Fruit fly (Drosophila melanogaster) whole organism, embryonic: ENCODE measurements around the gene CG32487.

Experiments used
- ATbp ChIP-seq: fragments of 200-800 bp; sonication (Bioruptor generic); optimal IDR thresholded peaks from 2 replicates; lab custom pipeline; 2017; ENCODE audit warnings: missing biosample characterization, mild to moderate bottlenecking, missing genetic modification characterization, missing genetic modification reagents
- CG10565 ChIP-seq: fragments of 200-800 bp; sonication (Bioruptor generic); optimal IDR thresholded peaks from 3 replicates; lab custom pipeline; 2016; ENCODE audit warnings: missing biosample characterization, mild to moderate bottlenecking, missing genetic modification characterization
- CG11247 ChIP-seq: fragments of 200-800 bp; sonication (Bioruptor generic); IDR thresholded peaks from 2 replicates; pipeline ENCODE4 v1.3.6; 2022; ENCODE audit warnings: missing biosample characterization, missing genetic modification characterization
- CG11504 ChIP-seq: fragments of 200-800 bp; sonication (Bioruptor generic); optimal IDR thresholded peaks from 3 replicates; lab custom pipeline; 2019; ENCODE audit warnings: missing biosample characterization, mild to moderate bottlenecking, missing genetic modification characterization, moderate library complexity
- CG11695 ChIP-seq: fragments of 200-800 bp; sonication (Bioruptor generic); IDR thresholded peaks from 3 replicates; pipeline ENCODE4 v1.3.6; 2022; ENCODE audit warnings: missing biosample characterization, missing genetic modification characterization
- CG15514 ChIP-seq: fragments of 200-800 bp; sonication (Bioruptor generic); optimal IDR thresholded peaks from 3 replicates; lab custom pipeline; 2017; ENCODE audit warnings: missing biosample characterization, missing genetic modification characterization, mild to moderate bottlenecking, moderate library complexity, missing genetic modification reagents
- CG1602 ChIP-seq: fragments of 200-800 bp; sonication (Bioruptor generic); optimal IDR thresholded peaks from 3 replicates; lab custom pipeline; 2016; ENCODE audit warnings: missing biosample characterization, missing genetic modification characterization
- CG1647 ChIP-seq: fragments of 200-800 bp; sonication (Bioruptor generic); optimal IDR thresholded peaks from 3 replicates; lab custom pipeline; 2016; ENCODE audit warnings: missing biosample characterization, missing genetic modification characterization
- CG16863 ChIP-seq: fragments of 200-800 bp; sonication (Bioruptor generic); optimal IDR thresholded peaks from 3 replicates; lab custom pipeline; 2016; ENCODE audit warnings: missing biosample characterization, missing genetic modification characterization
- CG18476 ChIP-seq: fragments of 200-800 bp; sonication (Bioruptor generic); optimal IDR thresholded peaks from 2 replicates; lab custom pipeline; 2016; ENCODE audit warnings: missing biosample characterization, mild to moderate bottlenecking, missing genetic modification characterization
- CG18619 ChIP-seq: fragments of 200-800 bp; sonication (Bioruptor generic); optimal IDR thresholded peaks from 3 replicates; lab custom pipeline; 2017; ENCODE audit warnings: missing biosample characterization, mild to moderate bottlenecking, missing genetic modification characterization
- CG2129 ChIP-seq: fragments of 200-800 bp; sonication (Bioruptor generic); IDR thresholded peaks from 2 replicates; pipeline ENCODE4 v1.3.6; 2022; ENCODE audit warnings: missing biosample characterization, missing genetic modification characterization; ENCODE audit not compliant: partially characterized antibody
- CG2678 ChIP-seq: fragments of 200-800 bp; sonication (Bioruptor generic); optimal IDR thresholded peaks from 3 replicates; lab custom pipeline; 2019; ENCODE audit warnings: missing biosample characterization, mild to moderate bottlenecking, missing genetic modification characterization, moderate library complexity
- CG30020 ChIP-seq: fragments of 200-800 bp; optimal IDR thresholded peaks from 2 replicates; lab custom pipeline; 2019; ENCODE audit warnings: missing biosample characterization, mild to moderate bottlenecking, missing genetic modification characterization, moderate library complexity
- CG3407 ChIP-seq: fragments of 200-800 bp; sonication (Bioruptor generic); optimal IDR thresholded peaks from 2 replicates; lab custom pipeline; 2018; ENCODE audit warnings: missing biosample characterization, mild to moderate bottlenecking, missing genetic modification characterization
- CG34376 ChIP-seq: fragments of 200-800 bp; sonication (Bioruptor generic); optimal IDR thresholded peaks from 2 replicates; lab custom pipeline; 2018; ENCODE audit warnings: missing biosample characterization, mild to moderate bottlenecking, missing genetic modification characterization
- CG3847 ChIP-seq: fragments of 200-800 bp; sonication (Bioruptor generic); IDR thresholded peaks from 2 replicates; pipeline ENCODE4 v1.3.6; 2022; ENCODE audit warnings: missing biosample characterization, missing genetic modification characterization
- CG5953 ChIP-seq: fragments of 200-800 bp; sonication (Bioruptor generic); IDR thresholded peaks from 2 replicates; pipeline ENCODE4 v1.3.6; 2022; ENCODE audit warnings: missing biosample characterization, missing genetic modification characterization
- CG6272 ChIP-seq: fragments of 200-800 bp; sonication (Bioruptor generic); IDR thresholded peaks from 2 replicates; pipeline ENCODE4 v1.3.6; 2022; ENCODE audit warnings: missing biosample characterization, missing genetic modification characterization
- CG6813 ChIP-seq: fragments of 200-800 bp; sonication (Bioruptor generic); optimal IDR thresholded peaks from 2 replicates; lab custom pipeline; 2017; ENCODE audit warnings: missing biosample characterization, missing genetic modification characterization, mild to moderate bottlenecking, moderate library complexity, missing genetic modification reagents
- CG7963 ChIP-seq: fragments of 200-800 bp; sonication (Bioruptor generic); IDR thresholded peaks from 3 replicates; pipeline ENCODE4 v1.3.6; 2022; ENCODE audit warnings: missing biosample characterization, missing genetic modification characterization; ENCODE audit not compliant: partially characterized antibody
- CG8944 ChIP-seq: fragments of 200-800 bp; sonication (Bioruptor generic); optimal IDR thresholded peaks from 3 replicates; lab custom pipeline; 2016; ENCODE audit warnings: missing biosample characterization, missing genetic modification characterization
- CG9932 ChIP-seq: fragments of 200-800 bp; sonication (Bioruptor generic); IDR thresholded peaks from 2 replicates; pipeline ENCODE4 v1.3.6; 2022; ENCODE audit warnings: missing biosample characterization, missing genetic modification characterization
- Dbx ChIP-seq: fragments of 200-800 bp; sonication (Bioruptor generic); IDR thresholded peaks from 3 replicates; pipeline ENCODE4 v1.3.6; 2022; ENCODE audit warnings: missing biosample characterization, missing genetic modification characterization
- Dip2 ChIP-seq: fragments of 200-800 bp; sonication (Bioruptor generic); IDR thresholded peaks from 2 replicates; pipeline ENCODE4 v1.3.6; 2022; ENCODE audit warnings: missing biosample characterization, missing genetic modification characterization
- Dp ChIP-seq: fragments of 200-800 bp; sonication (Bioruptor generic); optimal IDR thresholded peaks from 2 replicates; lab custom pipeline; 2018; ENCODE audit warnings: missing biosample characterization, mild to moderate bottlenecking, missing genetic modification characterization, moderate library complexity
- Fer2 ChIP-seq: fragments of 200-800 bp; sonication (Bioruptor generic); optimal IDR thresholded peaks from 2 replicates; lab custom pipeline; 2018; ENCODE audit warnings: missing biosample characterization, mild to moderate bottlenecking, missing genetic modification characterization, moderate library complexity
- HLH4C ChIP-seq: fragments of 200-800 bp; sonication (Bioruptor generic); IDR thresholded peaks from 3 replicates; pipeline ENCODE4 v1.3.6; 2022; ENCODE audit warnings: missing biosample characterization, missing genetic modification characterization; ENCODE audit not compliant: partially characterized antibody
- HmgZ ChIP-seq: fragments of 200-800 bp; sonication (Bioruptor generic); optimal IDR thresholded peaks from 2 replicates; lab custom pipeline; 2018; ENCODE audit warnings: missing biosample characterization, mild to moderate bottlenecking, missing genetic modification characterization
- MBD-R2 ChIP-seq: fragments of 200-800 bp; sonication (Bioruptor generic); IDR thresholded peaks from 2 replicates; pipeline ENCODE4 v1.3.6; 2022; ENCODE audit warnings: missing biosample characterization, missing genetic modification characterization
- Mrtf ChIP-seq: fragments of 200-800 bp; sonication (Bioruptor generic); IDR thresholded peaks from 3 replicates; pipeline ENCODE4 v1.3.6; 2022; ENCODE audit warnings: missing biosample characterization, missing genetic modification characterization
- Sin3A ChIP-seq: fragments of >200 bp; optimal IDR thresholded peaks from 2 replicates; lab custom pipeline; 2018
- Stat92E ChIP-seq, 3 experiments: fragments of >200 bp in 2 of 3; fragments of 200-800 bp in 1 of 3; sonication (Bioruptor generic) in 1 of 3; optimal IDR thresholded peaks; 2 replicates each; lab custom pipeline; 2017 to 2019; ENCODE audit warnings: missing biosample characterization in 3 of 3, missing genetic modification characterization in 3 of 3, mild to moderate bottlenecking in 1 of 3, moderate library complexity in 1 of 3
- ac ChIP-seq: fragments of 200-800 bp; sonication (Bioruptor generic); optimal IDR thresholded peaks from 3 replicates; lab custom pipeline; 2017; ENCODE audit warnings: missing biosample characterization, mild to moderate bottlenecking, missing genetic modification characterization
- ase ChIP-seq: fragments of 200-800 bp; sonication (Bioruptor generic); IDR thresholded peaks from 3 replicates; pipeline ENCODE4 v1.3.6; 2022; ENCODE audit warnings: missing biosample characterization, missing genetic modification characterization
- bigmax ChIP-seq: fragments of 200-800 bp; sonication (Bioruptor generic); optimal IDR thresholded peaks from 2 replicates; lab custom pipeline; 2018; ENCODE audit warnings: missing biosample characterization, mild to moderate bottlenecking, missing genetic modification characterization
- chinmo ChIP-seq: fragments of 200-800 bp; sonication (Bioruptor generic); IDR thresholded peaks from 4 replicates; pipeline ENCODE4 v1.3.6; 2022; ENCODE audit warnings: missing biosample characterization, missing genetic modification characterization; ENCODE audit not compliant: partially characterized antibody
- chn ChIP-seq: fragments of 200-800 bp; sonication (Bioruptor generic); optimal IDR thresholded peaks from 2 replicates; lab custom pipeline; 2016; ENCODE audit warnings: missing biosample characterization, missing genetic modification characterization
- corto ChIP-seq: fragments of 200-800 bp; sonication (Bioruptor generic); optimal IDR thresholded peaks from 2 replicates; lab custom pipeline; 2016; ENCODE audit warnings: missing biosample characterization, mild to moderate bottlenecking, missing genetic modification characterization, moderate library complexity
- crc ChIP-seq: fragments of 200-800 bp; sonication (Bioruptor generic); optimal IDR thresholded peaks from 2 replicates; lab custom pipeline; 2016; ENCODE audit warnings: missing biosample characterization, missing genetic modification characterization
- crol ChIP-seq: fragments of 200-800 bp; sonication (Bioruptor generic); IDR thresholded peaks from 2 replicates; pipeline ENCODE4 v1.3.6; 2022; ENCODE audit warnings: missing biosample characterization, missing genetic modification characterization
- crp ChIP-seq, 2 experiments: fragments of 200-800 bp; sonication (Bioruptor generic); optimal IDR thresholded peaks; 2 replicates in 1 of 2; 3 replicates in 1 of 2; lab custom pipeline; 2017; ENCODE audit warnings: missing biosample characterization in 2 of 2, missing genetic modification characterization in 2 of 2, mild to moderate bottlenecking in 1 of 2, moderate library complexity in 1 of 2
- gcm ChIP-seq: fragments of 200-800 bp; sonication (Bioruptor generic); optimal IDR thresholded peaks from 2 replicates; lab custom pipeline; 2019; ENCODE audit warnings: missing biosample characterization, mild to moderate bottlenecking, missing genetic modification characterization, moderate library complexity
- grau ChIP-seq: fragments of 200-800 bp; optimal IDR thresholded peaks from 3 replicates; lab custom pipeline; 2019; ENCODE audit warnings: missing biosample characterization, mild to moderate bottlenecking, missing genetic modification characterization, moderate library complexity
- hb ChIP-seq: fragments of 200-800 bp; sonication (Bioruptor generic); IDR thresholded peaks from 3 replicates; pipeline ENCODE4 v1.3.6; 2022; ENCODE audit warnings: missing biosample characterization, missing genetic modification characterization; ENCODE audit not compliant: partially characterized antibody
- mirr ChIP-seq: fragments of 200-800 bp; sonication (Bioruptor generic); optimal IDR thresholded peaks from 3 replicates; lab custom pipeline; 2018; ENCODE audit warnings: missing biosample characterization, mild to moderate bottlenecking, missing genetic modification characterization
- pb ChIP-seq: fragments of 200-800 bp; sonication (Bioruptor generic); optimal IDR thresholded peaks from 3 replicates; lab custom pipeline; 2016; ENCODE audit warnings: missing biosample characterization, missing genetic modification characterization
- trh ChIP-seq: fragments of 200-800 bp; sonication (Bioruptor generic); optimal IDR thresholded peaks from 2 replicates; lab custom pipeline; 2016; ENCODE audit warnings: missing biosample characterization, missing genetic modification characterization
- vfl ChIP-seq: fragments of 200-800 bp; sonication (Bioruptor generic); optimal IDR thresholded peaks from 2 replicates; lab custom pipeline; 2016; ENCODE audit warnings: missing biosample characterization, missing genetic modification characterization
- wor ChIP-seq: fragments of 200-800 bp; sonication (Bioruptor generic); IDR thresholded peaks from 2 replicates; pipeline ENCODE4 v1.3.6; 2022; ENCODE audit warnings: missing biosample characterization, missing genetic modification characterization
- zen2 ChIP-seq: fragments of 200-800 bp; sonication (Bioruptor generic); IDR thresholded peaks from 3 replicates; pipeline ENCODE4 v1.3.6; 2022; ENCODE audit warnings: missing biosample characterization, missing genetic modification characterization; ENCODE audit not compliant: partially characterized antibody

Gene CG32487

DNA sequence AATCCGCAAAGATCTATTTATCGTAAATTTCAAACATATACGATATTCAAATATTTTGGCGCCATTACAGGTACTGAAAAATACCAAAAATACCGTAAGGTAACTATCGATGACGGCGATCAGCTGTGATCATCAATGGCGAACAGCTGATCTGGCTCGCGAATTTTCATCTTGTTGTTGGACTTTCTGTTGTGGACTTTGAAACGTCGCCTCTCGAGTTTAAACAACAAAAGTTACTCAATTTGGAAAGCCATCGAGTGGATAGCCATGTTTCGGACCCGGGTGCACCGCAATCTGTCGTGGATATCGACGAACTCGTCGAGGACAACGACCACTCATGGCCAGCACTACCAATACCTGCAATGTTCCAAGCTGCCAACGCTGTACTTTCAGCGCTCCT is 36.2 kb downstream of the CG32487 start, which contains the start of gene CPT2 (continued):
- no peak for TF ChIP-seq CG6272 (GFP tag; lab: Robert Waterston, UW)
- TF ChIP-seq CG18476 (GFP tag; lab: Kevin White, UChicago), result no peak
- no peak for TF ChIP-seq corto (GFP tag; lab: Kevin White, UChicago)
- no peak for TF ChIP-seq CG1647 (GFP tag; lab: Kevin White, UChicago)
- no peak for TF ChIP-seq ATbp (GFP tag; lab: Kevin White, UChicago)
- TF ChIP-seq CG11504 (tag; lab: Kevin White, UChicago), result no peak
- no peak for TF ChIP-seq CG10565 (GFP tag; lab: Kevin White, UChicago)
- TF ChIP-seq bigmax (GFP tag; lab: Kevin White, UChicago), result no peak
- TF ChIP-seq HLH4C (GFP tag; lab: Robert Waterston, UW), result peak; percentile 61
- TF ChIP-seq CG2129 (GFP tag; lab: Robert Waterston, UW), result peak; percentile 55; the same call in 1 of the 2 replicates
- no peak for TF ChIP-seq Sin3A (lab: Kevin White, UChicago)
- no peak for TF ChIP-seq CG2678
- no peak for TF ChIP-seq CG3847 (GFP tag; lab: Robert Waterston, UW)
- TF ChIP-seq CG16863 (GFP tag; lab: Kevin White, UChicago), result no peak
- peak; percentile 89 for TF ChIP-seq zen2
- TF ChIP-seq pb (GFP tag; lab: Kevin White, UChicago), result no peak
- TF ChIP-seq Dip2, result no peak
- TF ChIP-seq CG1602, result no peak
- peak; percentile 71 for TF ChIP-seq Dp (GFP tag; lab: Kevin White, UChicago)
- no peak for TF ChIP-seq CG18619 (GFP tag; lab: Kevin White, UChicago)
- TF ChIP-seq Mrtf (GFP tag; lab: Robert Waterston, UW), result no peak
- no peak for TF ChIP-seq mirr (GFP tag; lab: Kevin White, UChicago)
- no peak for TF ChIP-seq Dbx (GFP tag; lab: Robert Waterston, UW)
- no peak for TF ChIP-seq trh
- TF ChIP-seq grau (tag; lab: Kevin White, UChicago), result no peak
- TF ChIP-seq gcm (GFP tag; lab: Kevin White, UChicago), result no peak
- no peak for TF ChIP-seq CG8944 (GFP tag; lab: Kevin White, UChicago)
- no peak for TF ChIP-seq HmgZ (tag; lab: Kevin White, UChicago)
- TF ChIP-seq wor, result no peak
- no peak for TF ChIP-seq ase
- TF ChIP-seq CG5953 (GFP tag; lab: Robert Waterston, UW), result no peak
- no peak for TF ChIP-seq hb (GFP tag; lab: Robert Waterston, UW)
- no peak for TF ChIP-seq Stat92E (GFP tag; optimal IDR thresholded peaks at IDR 0.05; lab: Kevin White, UChicago)
- peak; percentile 55 to 92 for TF ChIP-seq crp (GFP tag; optimal IDR thresholded peaks at IDR 0.05; lab: Kevin White, UChicago)
- no peak for TF ChIP-seq crc (GFP tag; lab: Kevin White, UChicago)
- TF ChIP-seq crol, result no peak
- TF ChIP-seq ac, result no peak
- no peak for TF ChIP-seq CG11695
- no peak for TF ChIP-seq CG3407 (GFP tag; lab: Kevin White, UChicago)
- TF ChIP-seq chn (GFP tag; lab: Kevin White, UChicago), result no peak
- no peak for TF ChIP-seq CG11247 (GFP tag; lab: Robert Waterston, UW)
- peak; percentile 95 for TF ChIP-seq MBD-R2 (GFP tag; lab: Robert Waterston, UW)
- 0 out of 4 replicates have a peak, but pooled peaks have one; percentile 33 for TF ChIP-seq chinmo
- peak; percentile 76 for TF ChIP-seq CG15514 (GFP tag; lab: Kevin White, UChicago)
- no peak for TF ChIP-seq Fer2 (tag; lab: Kevin White, UChicago)
- TF ChIP-seq CG34376 (GFP tag; lab: Kevin White, UChicago), result no peak
- TF ChIP-seq CG6813 (GFP tag; lab: Kevin White, UChicago), result no peak
- no peak for TF ChIP-seq CG30020 (tag; lab: Kevin White, UChicago)
- TF ChIP-seq CG7963, result no peak
- no peak for TF ChIP-seq vfl (GFP tag; lab: Kevin White, UChicago)
- no peak for TF ChIP-seq CG9932 (GFP tag; lab: Robert Waterston, UW)
